Fruit fly (Drosophila melanogaster) whole organism, embryonic: Measurements from ENCODE around the gene amos.

Experiments
- Atf3 ChIP-seq: fragments of 200-800 bp; sonication (Bioruptor generic); optimal IDR thresholded peaks from 3 replicates; lab custom pipeline; 2016; ENCODE audit warnings: missing biosample characterization, missing genetic modification characterization
- CG11695 ChIP-seq: fragments of 200-800 bp; sonication (Bioruptor generic); IDR thresholded peaks from 3 replicates; pipeline ENCODE4 v1.3.6; 2022; ENCODE audit warnings: missing biosample characterization, missing genetic modification characterization
- CG11723 ChIP-seq: fragments of 200-800 bp; sonication (Bioruptor generic); optimal IDR thresholded peaks from 2 replicates; lab custom pipeline; 2017; ENCODE audit warnings: missing biosample characterization, mild to moderate bottlenecking, missing genetic modification characterization
- CG12659 ChIP-seq: fragments of 200-800 bp; sonication (Bioruptor generic); optimal IDR thresholded peaks from 3 replicates; lab custom pipeline; 2017; ENCODE audit warnings: mild to moderate bottlenecking, missing biosample characterization, missing genetic modification reagents, missing genetic modification characterization
- CG15696 ChIP-seq: fragments of 200-800 bp; sonication (Bioruptor generic); optimal IDR thresholded peaks from 2 replicates; lab custom pipeline; 2019; ENCODE audit warnings: missing biosample characterization, mild to moderate bottlenecking, missing genetic modification characterization, moderate library complexity
- CG16779 ChIP-seq: fragments of 200-800 bp; sonication (Bioruptor generic); IDR thresholded peaks from 2 replicates; pipeline ENCODE4 v1.3.6; 2022; ENCODE audit warnings: missing biosample characterization, missing genetic modification characterization
- CG17186 ChIP-seq: fragments of 200-800 bp; sonication (Bioruptor generic); optimal IDR thresholded peaks from 3 replicates; lab custom pipeline; 2017; ENCODE audit warnings: missing biosample characterization, missing genetic modification reagents, missing genetic modification characterization
- CG17829 ChIP-seq: fragments of 200-800 bp; optimal IDR thresholded peaks from 2 replicates; lab custom pipeline; 2019; ENCODE audit warnings: missing biosample characterization, mild to moderate bottlenecking, missing genetic modification characterization, moderate library complexity
- CG18599 ChIP-seq: fragments of 200-800 bp; sonication (Bioruptor generic); optimal IDR thresholded peaks from 3 replicates; lab custom pipeline; 2017; ENCODE audit warnings: missing biosample characterization, missing genetic modification characterization, mild to moderate bottlenecking, moderate library complexity, missing genetic modification reagents
- CG18619 ChIP-seq: fragments of 200-800 bp; sonication (Bioruptor generic); optimal IDR thresholded peaks from 3 replicates; lab custom pipeline; 2017; ENCODE audit warnings: missing biosample characterization, mild to moderate bottlenecking, missing genetic modification characterization
- CG2199 ChIP-seq: fragments of 200-800 bp; sonication (Bioruptor generic); IDR thresholded peaks from 3 replicates; pipeline ENCODE4 v1.3.6; 2022; ENCODE audit warnings: missing biosample characterization, missing genetic modification characterization
- CG34422 ChIP-seq: fragments of 200-800 bp; sonication (Bioruptor generic); IDR thresholded peaks from 3 replicates; pipeline ENCODE4 v1.3.6; 2022; ENCODE audit warnings: missing biosample characterization, missing genetic modification characterization
- CG4360 ChIP-seq: fragments of 200-800 bp; sonication (Bioruptor generic); IDR thresholded peaks from 2 replicates; pipeline ENCODE4 v1.3.6; 2022; ENCODE audit warnings: missing biosample characterization, missing genetic modification characterization
- CG4404 ChIP-seq: fragments of 200-800 bp; sonication (Bioruptor generic); IDR thresholded peaks from 2 replicates; pipeline ENCODE4 v1.3.6; 2022; ENCODE audit warnings: missing biosample characterization, missing genetic modification characterization
- CG4820 ChIP-seq: fragments of 200-800 bp; sonication (Bioruptor generic); optimal IDR thresholded peaks from 3 replicates; lab custom pipeline; 2016; ENCODE audit warnings: missing biosample characterization, missing genetic modification characterization
- CG5953 ChIP-seq: fragments of 200-800 bp; sonication (Bioruptor generic); IDR thresholded peaks from 2 replicates; pipeline ENCODE4 v1.3.6; 2022; ENCODE audit warnings: missing biosample characterization, missing genetic modification characterization
- CG6813 ChIP-seq: fragments of 200-800 bp; sonication (Bioruptor generic); optimal IDR thresholded peaks from 2 replicates; lab custom pipeline; 2017; ENCODE audit warnings: missing biosample characterization, missing genetic modification characterization, mild to moderate bottlenecking, moderate library complexity, missing genetic modification reagents
- CG7357 ChIP-seq: fragments of 200-800 bp; sonication (Bioruptor generic); IDR thresholded peaks from 3 replicates; pipeline ENCODE4 v1.3.6; 2022; ENCODE audit warnings: missing biosample characterization, missing genetic modification characterization
- CG8388 ChIP-seq: fragments of 200-800 bp; sonication (Bioruptor generic); optimal IDR thresholded peaks from 2 replicates; lab custom pipeline; 2019; ENCODE audit warnings: missing biosample characterization, mild to moderate bottlenecking, missing genetic modification characterization, moderate library complexity
- CG9437 ChIP-seq: fragments of 200-800 bp; sonication (Bioruptor generic); optimal IDR thresholded peaks from 2 replicates; lab custom pipeline; 2018; ENCODE audit warnings: missing biosample characterization, mild to moderate bottlenecking, missing genetic modification characterization
- CkIIα-i1 ChIP-seq: fragments of 200-800 bp; sonication (Bioruptor generic); IDR thresholded peaks from 2 replicates; pipeline ENCODE4 v1.3.6; 2022; ENCODE audit warnings: missing biosample characterization, missing genetic modification characterization
- CrebB ChIP-seq: fragments of 200-800 bp; sonication (Bioruptor generic); optimal IDR thresholded peaks from 3 replicates; lab custom pipeline; 2018; ENCODE audit warnings: missing biosample characterization, mild to moderate bottlenecking, missing genetic modification characterization
- D19A ChIP-seq: fragments of 200-800 bp; optimal IDR thresholded peaks from 3 replicates; lab custom pipeline; 2019; ENCODE audit warnings: missing biosample characterization, mild to moderate bottlenecking, missing genetic modification characterization, moderate library complexity
- Dfd ChIP-seq, 2 experiments: fragments of >200 bp; optimal IDR thresholded peaks; 2 replicates each; lab custom pipeline; 2017; ENCODE audit warnings: missing biosample characterization in 2 of 2, missing genetic modification characterization in 2 of 2
- Ets97D ChIP-seq: fragments of 200-800 bp; sonication (Bioruptor generic); optimal IDR thresholded peaks from 3 replicates; lab custom pipeline; 2016; ENCODE audit warnings: missing biosample characterization, missing genetic modification characterization
- Hmr ChIP-seq: fragments of 200-800 bp; sonication (Bioruptor generic); optimal IDR thresholded peaks from 3 replicates; lab custom pipeline; 2017; ENCODE audit warnings: mild to moderate bottlenecking, missing biosample characterization, missing genetic modification reagents, missing genetic modification characterization
- Hsf ChIP-seq: fragments of 200-800 bp; sonication (Bioruptor generic); optimal IDR thresholded peaks from 3 replicates; lab custom pipeline; 2016; ENCODE audit warnings: missing biosample characterization, missing genetic modification characterization
- Jarid2 ChIP-seq: fragments of 200-800 bp; sonication (Bioruptor generic); optimal IDR thresholded peaks from 3 replicates; lab custom pipeline; 2017; ENCODE audit warnings: mild to moderate bottlenecking, missing biosample characterization, missing genetic modification reagents, missing genetic modification characterization
- MBD-R2 ChIP-seq: fragments of 200-800 bp; sonication (Bioruptor generic); IDR thresholded peaks from 2 replicates; pipeline ENCODE4 v1.3.6; 2022; ENCODE audit warnings: missing biosample characterization, missing genetic modification characterization
- Mrtf ChIP-seq: fragments of 200-800 bp; sonication (Bioruptor generic); IDR thresholded peaks from 3 replicates; pipeline ENCODE4 v1.3.6; 2022; ENCODE audit warnings: missing biosample characterization, missing genetic modification characterization
- Neu2 ChIP-seq: fragments of 200-800 bp; sonication (Bioruptor generic); optimal IDR thresholded peaks from 3 replicates; lab custom pipeline; 2016; ENCODE audit warnings: missing biosample characterization, missing genetic modification characterization, borderline replicate concordance
- Optix ChIP-seq: fragments of 200-800 bp; sonication (Bioruptor generic); IDR thresholded peaks from 3 replicates; pipeline ENCODE4 v1.3.6; 2022; ENCODE audit warnings: missing biosample characterization, missing genetic modification characterization
- en ChIP-seq: fragments of 200-800 bp; sonication (Bioruptor generic); optimal IDR thresholded peaks from 2 replicates; lab custom pipeline; 2016; ENCODE audit warnings: missing biosample characterization, missing genetic modification characterization
- gt ChIP-seq: fragments of 200-800 bp; sonication (Bioruptor generic); IDR thresholded peaks from 2 replicates; pipeline ENCODE4 v1.3.6; 2022; ENCODE audit warnings: missing biosample characterization, missing genetic modification characterization
- lab ChIP-seq: fragments of 200-800 bp; sonication (Bioruptor generic); optimal IDR thresholded peaks from 3 replicates; lab custom pipeline; 2017; ENCODE audit warnings: missing biosample characterization, missing genetic modification characterization, mild to moderate bottlenecking, moderate library complexity, missing genetic modification reagents
- nom ChIP-seq: fragments of 200-800 bp; sonication (Bioruptor generic); optimal IDR thresholded peaks from 2 replicates; lab custom pipeline; 2017; ENCODE audit warnings: missing biosample characterization, missing genetic modification characterization, mild to moderate bottlenecking, moderate library complexity, missing genetic modification reagents
- psq ChIP-seq: fragments of 200-800 bp; sonication (Bioruptor generic); optimal IDR thresholded peaks from 2 replicates; lab custom pipeline; 2017; ENCODE audit warnings: missing biosample characterization, missing genetic modification characterization
- rib ChIP-seq: fragments of 200-800 bp; sonication (Bioruptor generic); IDR thresholded peaks from 2 replicates; pipeline ENCODE4 v1.3.6; 2022; ENCODE audit warnings: missing biosample characterization, missing genetic modification characterization
- row ChIP-seq: fragments of 200-800 bp; sonication (Bioruptor generic); IDR thresholded peaks from 3 replicates; pipeline ENCODE4 v1.3.6; 2022; ENCODE audit warnings: missing biosample characterization, missing genetic modification characterization
- sens ChIP-seq: fragments of 200-800 bp; sonication (Bioruptor generic); peaks from one replicate; lab custom pipeline; 2016; ENCODE audit warnings: missing biosample characterization, missing genetic modification characterization
- slbo ChIP-seq: fragments of 200-800 bp; sonication (Bioruptor generic); IDR thresholded peaks from 2 replicates; pipeline ENCODE4 v1.3.6; 2022; ENCODE audit warnings: missing biosample characterization, missing genetic modification characterization
- tio ChIP-seq: fragments of 200-800 bp; sonication (Bioruptor generic); optimal IDR thresholded peaks from 2 replicates; lab custom pipeline; 2017; ENCODE audit warnings: missing biosample characterization, missing genetic modification characterization, inconsistent platforms
- ttk ChIP-seq: fragments of 200-800 bp; sonication (Bioruptor generic); IDR thresholded peaks from 2 replicates; pipeline ENCODE4 v2.1.2; 2022; ENCODE audit warnings: missing biosample characterization, missing genetic modification characterization
- twi ChIP-seq: fragments of 200-800 bp; optimal IDR thresholded peaks from 2 replicates; lab custom pipeline; 2019; ENCODE audit warnings: missing biosample characterization, mild to moderate bottlenecking, missing genetic modification characterization, moderate library complexity
- unpg ChIP-seq: fragments of 200-800 bp; sonication (Bioruptor generic); optimal IDR thresholded peaks from 3 replicates; lab custom pipeline; 2018; ENCODE audit warnings: missing biosample characterization, mild to moderate bottlenecking, missing genetic modification characterization, moderate library complexity
- vfl ChIP-seq: fragments of 200-800 bp; sonication (Bioruptor generic); optimal IDR thresholded peaks from 2 replicates; lab custom pipeline; 2016; ENCODE audit warnings: missing biosample characterization, missing genetic modification characterization
- zen ChIP-seq: fragments of 200-800 bp; sonication (Bioruptor generic); optimal IDR thresholded peaks from 3 replicates; lab custom pipeline; 2018; ENCODE audit warnings: missing biosample characterization, mild to moderate bottlenecking, missing genetic modification characterization, moderate library complexity

Gene amos

DNA sequence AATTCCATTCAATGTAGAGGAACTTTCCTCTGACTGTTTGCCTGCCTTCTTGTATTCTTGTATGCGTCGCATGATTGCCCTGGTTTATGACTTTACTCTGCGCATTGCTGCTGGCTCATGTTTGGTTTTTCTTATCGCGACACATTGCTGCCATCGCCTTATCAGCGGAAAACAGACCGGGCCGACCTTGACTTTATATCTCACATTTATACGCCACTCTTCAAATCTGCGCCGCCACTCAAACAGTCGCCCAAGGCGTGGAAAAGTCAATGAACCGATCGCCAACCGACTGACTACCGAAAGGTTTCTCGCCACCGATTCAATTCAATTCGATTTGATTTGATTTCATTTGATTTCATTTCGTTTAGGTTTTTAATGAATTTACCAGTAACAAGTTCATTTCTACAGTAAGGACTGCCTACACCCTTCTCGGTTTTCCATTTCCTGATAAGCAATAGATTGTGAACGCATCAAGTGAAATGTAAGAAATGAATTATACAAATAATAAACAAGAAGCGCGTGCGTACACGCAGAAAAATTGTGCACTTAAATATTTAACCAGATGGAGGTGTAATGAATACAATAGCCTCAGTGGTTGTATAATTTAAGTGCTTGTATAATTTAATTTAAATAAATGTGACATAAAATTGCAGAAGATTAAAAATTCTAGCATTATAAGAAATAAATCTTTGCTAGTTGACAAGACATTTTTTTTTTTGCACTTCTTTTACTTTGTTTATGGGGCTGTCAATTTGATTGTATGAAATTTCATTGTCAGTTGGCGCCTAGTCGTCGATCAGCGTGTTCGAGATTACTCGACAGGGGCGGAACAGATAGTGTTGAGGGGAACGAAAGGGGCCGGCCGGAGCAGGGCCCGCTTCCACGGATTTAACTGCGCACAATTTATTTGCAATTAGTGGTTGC, 30.2 kb downstream of the amos start (continued):
- no peak for TF ChIP-seq rib (GFP tag; lab: Robert Waterston, UW)
- peak; percentile 26 for TF ChIP-seq Hsf (GFP tag; lab: Kevin White, UChicago)
- no peak for TF ChIP-seq MBD-R2 (GFP tag; lab: Robert Waterston, UW)
- no peak for TF ChIP-seq CG8388 (GFP tag; lab: Kevin White, UChicago)
- TF ChIP-seq row (GFP tag; lab: Robert Waterston, UW) = peak; percentile 73
- TF ChIP-seq CrebB (tag; lab: Kevin White, UChicago) = no peak
- TF ChIP-seq slbo (GFP tag; lab: Robert Waterston, UW) = peak; percentile 28; the same call in 1 of the 2 replicates
- no peak for TF ChIP-seq CG17829 (tag; lab: Kevin White, UChicago)
- TF ChIP-seq, all 482 proteins: peak for 123

DNA sequence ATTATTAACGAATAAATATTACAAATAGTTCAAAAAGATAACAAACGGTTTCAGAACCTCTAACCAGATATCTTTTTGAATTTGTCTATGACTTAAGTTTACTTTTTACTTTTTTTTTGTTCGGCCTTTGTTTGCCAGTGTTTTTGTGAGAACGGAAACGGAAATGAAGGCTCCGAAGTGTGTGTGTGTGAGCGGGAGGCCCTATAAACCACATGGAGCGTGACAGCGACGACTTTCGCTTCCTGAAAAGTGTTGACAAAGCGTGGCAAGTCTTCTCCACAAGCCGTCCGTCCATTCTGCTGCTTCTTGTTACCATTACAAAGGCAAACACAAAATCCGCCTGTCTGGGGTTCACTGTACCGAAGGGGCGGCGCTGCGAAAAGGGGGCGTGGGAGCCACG, 32.3 kb downstream of the amos start:
- TF ChIP-seq CG2199 (0 out of 3 replicates have a peak, but pooled peaks have one; percentile 23), Ets97D (GFP tag; lab: Kevin White, UChicago) (peak; percentile 81), sens (peak; percentile 77), twi (tag; lab: Kevin White, UChicago) (no peak), CG18599 (GFP tag; lab: Kevin White, UChicago) (peak; percentile 20), CG4820 (no peak), CG9437 (peak; percentile 33), psq (GFP tag; lab: Kevin White, UChicago) (no peak), ttk (GFP tag; lab: Robert Waterston, UW) (no peak), tio (GFP tag; lab: Kevin White, UChicago) (no peak), nom (GFP tag; lab: Kevin White, UChicago) (no peak), Atf3 (GFP tag; lab: Kevin White, UChicago) (no peak), CG4360 (GFP tag; lab: Robert Waterston, UW) (no peak), Jarid2 (no peak), D19A (tag; lab: Kevin White, UChicago) (no peak), CG15696 (tag; lab: Kevin White, UChicago) (no peak), en (peak; percentile 12), CG12659 (GFP tag; lab: Kevin White, UChicago) (no peak), zen (tag; lab: Kevin White, UChicago) (no peak), rib (GFP tag; lab: Robert Waterston, UW) (0 out of 2 replicates have a peak, but pooled peaks have one; percentile 40), CG5953 (0 out of 2 replicates have a peak, but pooled peaks have one; percentile 30), Dfd (GFP tag; optimal IDR thresholded peaks at IDR 0.05; lab: Kevin White, UChicago) (no peak), Neu2 (GFP tag; lab: Kevin White, UChicago) (no peak), CG7357 (no peak), Hmr (GFP tag; lab: Kevin White, UChicago) (peak; percentile 18), Mrtf (GFP tag; lab: Robert Waterston, UW) (no peak), CG11695 (GFP tag; lab: Robert Waterston, UW) (0 out of 3 replicates have a peak, but pooled peaks have one; percentile 21), unpg (no peak), CkIIα-i1 (no peak), CG34422 (no peak), Optix (GFP tag; lab: Robert Waterston, UW) (no peak), CG18619 (no peak), CG4404 (GFP tag; lab: Robert Waterston, UW) (no peak), CG11723 (GFP tag; lab: Kevin White, UChicago) (no peak), CG6813 (GFP tag; lab: Kevin White, UChicago) (peak; percentile 1), CG17186 (GFP tag; lab: Kevin White, UChicago) (no peak), lab (GFP tag; lab: Kevin White, UChicago) (peak; percentile 12), gt (GFP tag; lab: Robert Waterston, UW) (no peak), CG16779 (no peak), vfl (GFP tag; lab: Kevin White, UChicago) (no peak)
